Worm (Caenorhabditis elegans): Measurements from ENCODE around the gene C39F7.5.

The C39F7.5 gene

ce11 chrV:1266540-1266939, 2.0 kb downstream of the C39F7.5 start:
- TF ChIP-seq rcor-1 (GFP tag; IDR thresholded peaks at IDR 0.05) (no peak), tbp1 (GFP tag; optimal IDR thresholded peaks at IDR 0.05) (no peak), dpl-1 (GFP tag; optimal IDR thresholded peaks at IDR 0.05) (no peak), lir-1 (GFP tag; conservative IDR thresholded peaks at IDR 0.05) (no peak), madf-8 (GFP tag; conservative IDR thresholded peaks at IDR 0.05) (no peak), tlf-1 (GFP tag; optimal IDR thresholded peaks at IDR 0.05) (no peak), B0336.3 (GFP tag; IDR thresholded peaks at IDR 0.05) (no peak), unc-62 (GFP tag; optimal IDR thresholded peaks at IDR 0.05) (no peak), zfh-2 (GFP tag; conservative IDR thresholded peaks at IDR 0.05) (no peak), snpc-1.3 (tag; optimal IDR thresholded peaks at IDR 0.05; ENCODE audit: insufficient read depth) (no peak), aptf-3 (GFP tag; IDR thresholded peaks at IDR 0.05) (no peak), T26A5.8 (tag; optimal IDR thresholded peaks at IDR 0.05) (no peak), F55B11.4 (tag; optimal IDR thresholded peaks at IDR 0.05; ENCODE audit: borderline replicate concordance, insufficient read depth) (no peak), C06A6.2 (GFP tag; conservative IDR thresholded peaks at IDR 0.05) (no peak), attf-3 (GFP tag; conservative IDR thresholded peaks at IDR 0.05) (no peak), egrh-3 (GFP tag; IDR thresholded peaks at IDR 0.05) (no peak)

ce11 chrV:1270611-1271010, 6.0 kb downstream of the C39F7.5 start, which contains the start of gene Y75B7B.1:
Gene Y75B7B.1 (plus strand): TSS chrV:1270911.
- no peak for TF ChIP-seq tbp1 (GFP tag; optimal IDR thresholded peaks at IDR 0.05)
- TF ChIP-seq snpc-1.1 (tag; optimal IDR thresholded peaks at IDR 0.05; ENCODE audit: insufficient read depth) = no peak
- TF ChIP-seq rpc-1 (optimal IDR thresholded peaks at IDR 0.05) = no peak
- TF ChIP-seq rpc-1 (tag; optimal IDR thresholded peaks at IDR 0.05) = no peak
- TF ChIP-seq lin-54 (GFP tag; optimal IDR thresholded peaks at IDR 0.05) = no peak
- TF ChIP-seq snpc-3.4 (tag; optimal IDR thresholded peaks at IDR 0.05) = no peak
- TF ChIP-seq madf-3 (GFP tag; IDR thresholded peaks at IDR 0.05) = no peak
- no peak for TF ChIP-seq ccch-3 (GFP tag; optimal IDR thresholded peaks at IDR 0.05)
- no peak for TF ChIP-seq fkh-3 (tag; optimal IDR thresholded peaks at IDR 0.05)
- no peak for TF ChIP-seq egl-44 (GFP tag; IDR thresholded peaks at IDR 0.05)
- no peak for TF ChIP-seq F10E7.11 (tag; optimal IDR thresholded peaks at IDR 0.05)
- no peak for TF ChIP-seq xnd-1 (tag; optimal IDR thresholded peaks at IDR 0.05)
- no peak for TF ChIP-seq ceh-100 (GFP tag; IDR thresholded peaks at IDR 0.05)
- no peak for TF ChIP-seq B0019.2 (GFP tag; conservative IDR thresholded peaks at IDR 0.05)
- no peak for TF ChIP-seq him-1 (tag; optimal IDR thresholded peaks at IDR 0.05)
- no peak for TF ChIP-seq madf-8 (GFP tag; conservative IDR thresholded peaks at IDR 0.05)

DNA sequence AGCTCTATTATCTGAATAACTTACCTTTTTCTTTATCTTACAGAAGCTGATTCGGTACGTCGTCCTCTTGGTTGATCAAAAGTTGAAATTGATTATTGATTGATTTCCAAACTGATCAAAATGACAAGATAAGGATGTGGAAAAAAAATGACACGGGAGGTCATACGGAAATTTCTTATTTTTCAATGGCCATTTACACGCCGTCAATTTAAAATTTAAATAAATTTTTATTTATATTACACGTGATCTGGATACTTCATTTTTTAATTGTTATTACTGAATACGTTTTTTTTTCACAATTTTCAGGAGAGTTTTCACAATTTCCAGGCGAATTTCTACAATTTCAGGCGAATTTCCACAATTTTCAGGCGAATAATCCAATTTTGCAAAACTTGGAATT, 11.4 kb downstream of the C39F7.5 start, which contains the start of gene Y75B7B.2:
TSS of gene Y75B7B.2 (minus strand) at position 101 of the 400 bp plus-strand sequence.
- TF ChIP-seq hlh-12 (tag; optimal IDR thresholded peaks at IDR 0.05) = no peak
- TF ChIP-seq nhr-90 (tag; optimal IDR thresholded peaks at IDR 0.05) = no peak
- TF ChIP-seq hsf-1 (GFP tag; IDR thresholded peaks at IDR 0.05) = no peak
- TF ChIP-seq snpc-1.1 (tag; optimal IDR thresholded peaks at IDR 0.05; ENCODE audit: insufficient read depth) = no peak
- no peak for TF ChIP-seq zfh-2 (GFP tag; conservative IDR thresholded peaks at IDR 0.05)
- no peak for TF ChIP-seq B0035.1 (tag; optimal IDR thresholded peaks at IDR 0.05)
- no peak for TF ChIP-seq nfya-2 (GFP tag; IDR thresholded peaks at IDR 0.05)
- TF ChIP-seq F37B4.10 (GFP tag; IDR thresholded peaks at IDR 0.05) = no peak
- TF ChIP-seq cebp-1 (GFP tag; IDR thresholded peaks at IDR 0.05) = no peak
- TF ChIP-seq cebp-1 (tag; optimal IDR thresholded peaks at IDR 0.05) = no peak
- TF ChIP-seq cebp-2 (GFP tag; IDR thresholded peaks at IDR 0.05) = no peak
- TF ChIP-seq D2030.7 (GFP tag; IDR thresholded peaks at IDR 0.05) = no peak
- no peak for TF ChIP-seq aptf-2 (GFP tag; conservative IDR thresholded peaks at IDR 0.05)
- TF ChIP-seq pbrm-1 (GFP tag; IDR thresholded peaks at IDR 0.05) = no peak
- no peak for TF ChIP-seq madf-6 (GFP tag; IDR thresholded peaks at IDR 0.05)
- TF ChIP-seq mes-4 (tag; optimal IDR thresholded peaks at IDR 0.05) = no peak
- TF ChIP-seq gei-17 (GFP tag; optimal IDR thresholded peaks at IDR 0.05) = no peak
- TF ChIP-seq rpc-1 (optimal IDR thresholded peaks at IDR 0.05) = no peak
- TF ChIP-seq rpc-1 (tag; optimal IDR thresholded peaks at IDR 0.05) = no peak
- TF ChIP-seq chd-7 (tag; optimal IDR thresholded peaks at IDR 0.05) = no peak
